Fruit fly (Drosophila melanogaster): ENCODE measurements around the gene CG8173.

Gene CG8173

dm6 chrX:17694873-17695446 lies 14.5 kb downstream of the CG8173 start:
- TF ChIP-seq CTCF (optimal IDR thresholded peaks at IDR 0.05) (no peak), CG8478 (optimal IDR thresholded peaks at IDR 0.05) (no peak)

DNA sequence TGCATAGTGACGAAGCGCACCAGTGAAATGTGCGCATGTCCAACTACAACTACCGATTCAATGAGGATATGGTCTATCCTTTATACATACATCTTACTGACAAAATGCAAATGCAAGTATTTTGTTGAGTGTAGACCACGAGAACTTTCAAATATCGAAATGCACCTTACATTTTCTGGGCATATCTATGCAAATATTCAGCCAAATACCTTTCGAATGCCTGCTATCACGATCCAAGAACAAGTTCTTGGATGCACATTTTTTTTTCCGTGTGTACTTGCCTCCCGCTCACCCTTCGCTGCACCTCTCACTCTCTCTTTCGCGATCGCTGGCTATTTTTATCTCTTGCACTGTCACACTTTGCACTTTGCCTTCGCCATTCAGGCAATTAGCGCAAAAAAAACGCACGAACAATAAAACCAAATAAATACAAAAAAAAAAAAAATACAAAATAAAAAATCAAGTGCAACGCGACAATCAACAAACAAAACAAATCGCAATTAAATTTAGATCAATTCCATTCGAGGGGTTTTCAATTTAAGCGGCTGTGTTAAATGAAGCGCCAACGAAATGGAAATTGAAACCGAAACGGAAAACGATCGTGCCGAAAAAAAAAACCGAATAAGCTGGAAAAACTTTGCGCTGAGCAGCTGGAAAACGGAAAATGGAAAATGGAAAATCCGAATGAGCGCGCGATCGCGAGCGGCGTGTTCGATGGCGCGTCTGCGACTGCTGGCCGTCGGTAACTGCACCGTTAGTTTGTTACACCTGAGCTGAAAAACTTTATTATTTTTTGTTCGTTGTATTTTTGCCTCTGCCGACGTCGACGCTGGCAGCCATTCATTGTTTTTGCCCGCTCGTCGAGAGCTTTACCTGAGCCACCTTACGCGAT lies 15.2 kb downstream of the CG8173 start:
- TF ChIP-seq CTCF (optimal IDR thresholded peaks at IDR 0.05), result no peak
- no peak for TF ChIP-seq CG8478 (optimal IDR thresholded peaks at IDR 0.05)

DNA sequence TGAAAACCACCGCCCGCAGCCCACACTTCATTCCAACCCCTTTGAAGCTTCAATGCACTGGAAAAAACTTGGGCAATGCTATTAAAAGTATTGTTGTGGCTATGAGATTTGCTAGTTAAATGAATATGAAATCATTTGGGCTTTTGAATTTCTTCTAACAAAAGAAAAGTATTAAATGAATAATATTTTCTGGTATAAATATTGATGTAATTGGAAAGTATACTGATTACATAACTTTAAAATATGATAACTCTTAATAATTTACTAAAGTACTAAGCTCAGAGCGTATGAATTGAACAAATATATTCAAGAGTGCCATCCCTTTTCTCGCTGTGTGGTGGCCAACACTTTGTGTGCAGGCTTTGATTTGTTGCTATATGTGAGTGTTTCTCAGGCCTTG lies 16.7 kb downstream of the CG8173 start:
- TF ChIP-seq CG8478 (optimal IDR thresholded peaks at IDR 0.05) (no peak), CTCF (optimal IDR thresholded peaks at IDR 0.05) (no peak)

DNA sequence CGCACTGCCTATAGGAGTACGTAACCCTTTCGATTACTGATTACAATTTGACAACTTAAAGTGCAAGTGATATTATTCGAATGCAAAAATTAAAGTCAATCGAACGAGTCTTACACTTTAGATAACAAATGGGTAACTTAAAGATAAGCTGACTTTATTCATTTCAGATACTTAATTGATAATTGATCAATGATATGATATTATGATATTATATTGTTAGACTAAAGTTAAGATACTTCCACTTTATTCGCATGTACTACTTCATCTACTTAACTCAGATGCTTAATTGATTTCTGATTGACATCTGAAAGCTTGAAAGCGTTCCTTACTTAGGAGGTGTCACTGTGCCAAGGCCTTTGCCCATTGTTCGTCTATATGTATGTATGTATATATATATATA lies 23.3 kb downstream of the CG8173 start:
- no peak for TF ChIP-seq CG8478 (optimal IDR thresholded peaks at IDR 0.05)
- TF ChIP-seq CTCF (optimal IDR thresholded peaks at IDR 0.05), result no peak

dm6 chrX:17683506-17683858 lies 26.0 kb downstream of the CG8173 start:
- TF ChIP-seq CG8478 (optimal IDR thresholded peaks at IDR 0.05) (no peak), CTCF (optimal IDR thresholded peaks at IDR 0.05) (no peak)

DNA sequence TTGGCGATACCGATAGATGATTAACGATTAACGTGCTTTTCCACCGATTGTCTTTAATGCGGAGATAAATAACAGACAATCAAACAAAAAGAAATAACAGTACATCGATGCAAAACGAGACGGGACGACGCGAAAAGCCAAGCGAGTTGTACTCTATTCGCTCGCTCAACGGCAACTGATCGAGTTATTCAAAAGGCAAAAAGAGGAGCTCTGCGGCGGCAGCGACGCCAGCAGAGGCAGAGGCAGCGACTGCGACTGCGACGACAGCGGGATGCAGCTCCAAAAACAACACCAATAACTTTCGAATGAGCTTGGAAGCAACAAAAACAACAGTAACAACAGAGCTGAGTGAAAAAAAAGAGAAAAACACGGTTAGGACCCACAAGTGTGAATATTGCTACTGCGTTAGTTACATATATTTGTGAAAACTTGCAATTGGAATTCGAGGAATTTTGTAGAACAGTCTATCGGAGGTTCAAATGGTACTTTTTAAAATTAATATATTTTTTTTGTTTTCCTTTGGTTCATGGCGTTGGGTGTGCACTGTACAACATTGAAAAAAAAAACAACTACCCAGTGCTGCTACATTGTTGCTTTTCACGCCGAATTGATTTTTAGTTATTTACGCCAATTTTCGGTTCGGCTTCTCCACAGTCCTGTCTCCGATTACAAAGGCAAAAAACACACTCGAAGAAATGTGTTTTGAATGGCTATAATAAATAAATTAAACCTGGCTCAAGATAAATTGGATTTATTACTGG lies 26.5 kb downstream of the CG8173 start:
- TF ChIP-seq CG8478 (optimal IDR thresholded peaks at IDR 0.05) (no peak), CTCF (optimal IDR thresholded peaks at IDR 0.05) (no peak)

- TF ChIP-seq CG8478 (optimal IDR thresholded peaks at IDR 0.05), result no peak
- no peak for TF ChIP-seq CTCF (optimal IDR thresholded peaks at IDR 0.05)
These were observed 29.5 kb downstream of the CG8173 start for dm6 chrX:17679642-17680571.

DNA sequence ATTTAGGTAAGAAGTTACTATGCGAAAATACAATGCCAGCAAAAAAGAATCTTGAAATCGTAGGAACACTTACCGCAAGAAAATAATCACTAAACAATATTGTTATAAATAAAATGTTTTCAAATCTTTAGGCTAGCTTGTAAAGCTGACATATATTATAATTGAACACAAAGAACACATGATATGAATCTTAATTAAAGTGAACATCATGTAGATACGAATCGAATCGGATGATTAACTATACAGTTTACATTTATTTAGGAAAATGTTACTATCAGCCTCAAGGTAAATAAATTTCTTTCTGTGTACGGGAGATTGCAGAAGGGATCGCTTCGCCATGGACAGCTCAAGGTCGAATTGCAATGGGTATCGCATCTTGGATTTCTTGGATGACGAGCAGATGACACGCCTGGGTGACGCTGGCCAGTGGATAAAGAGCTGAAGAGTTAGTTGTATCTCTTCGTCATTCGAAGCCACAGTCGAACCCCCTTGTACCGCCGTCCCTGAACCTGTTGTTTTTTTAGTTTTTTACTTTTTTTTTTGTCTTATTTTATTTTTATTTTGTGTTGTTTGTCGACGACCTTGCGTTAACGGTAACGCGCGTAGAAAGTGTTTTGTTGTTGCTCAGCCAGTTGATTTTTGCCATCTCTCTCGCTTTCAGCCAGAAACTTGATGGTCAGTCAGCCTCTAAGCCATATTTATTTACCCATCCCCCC lies 31.3 kb downstream of the CG8173 start:
- no peak for TF ChIP-seq CG8478 (optimal IDR thresholded peaks at IDR 0.05)
- TF ChIP-seq CTCF (optimal IDR thresholded peaks at IDR 0.05), result no peak

DNA sequence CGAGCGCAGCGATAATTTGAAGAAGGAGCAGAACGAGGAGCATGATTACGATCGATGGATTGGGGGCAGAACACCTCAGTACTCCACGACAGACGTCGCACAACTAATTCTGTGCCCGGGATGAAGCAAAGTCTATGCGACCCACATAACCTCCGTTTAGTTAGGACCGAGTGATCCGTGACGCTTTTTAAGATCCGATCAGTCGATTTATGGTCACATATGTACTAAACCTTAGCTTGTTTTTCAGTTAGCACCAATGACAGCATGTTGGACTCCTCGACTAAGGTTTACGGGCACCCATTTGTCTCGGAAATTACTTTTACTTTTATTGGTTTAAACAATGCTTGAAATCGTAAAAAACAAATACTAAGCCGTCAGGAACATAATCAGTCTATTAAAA lies 37.7 kb downstream of the CG8173 start, which contains the start of gene CG12990:
Gene CG12990, minus strand, starts transcription at position 101 of the 400 bp plus-strand sequence.
- TF ChIP-seq CTCF (optimal IDR thresholded peaks at IDR 0.05) (no peak), CG8478 (optimal IDR thresholded peaks at IDR 0.05) (no peak)

DNA sequence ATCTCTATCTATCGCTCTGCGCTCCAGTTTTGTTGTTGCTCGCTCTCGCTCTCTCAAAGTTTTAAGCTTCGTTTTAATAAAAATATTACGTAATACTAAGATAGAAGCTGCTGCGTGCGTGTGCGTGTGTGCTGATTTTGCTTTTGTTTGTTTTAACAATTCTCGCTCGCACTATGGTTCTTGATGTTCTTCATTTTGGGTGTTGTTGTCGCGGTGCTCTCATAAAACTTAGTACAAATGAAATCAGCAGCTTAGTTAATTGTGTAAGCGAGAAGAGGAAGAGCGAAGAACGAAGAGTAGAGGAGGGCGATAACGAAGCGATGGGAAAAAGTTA lies 50.4 kb downstream of the CG8173 start:
- TF ChIP-seq CTCF (optimal IDR thresholded peaks at IDR 0.05) (no peak), CG8478 (optimal IDR thresholded peaks at IDR 0.05) (no peak)

- TF ChIP-seq CG8478 (optimal IDR thresholded peaks at IDR 0.05), result no peak
- peak in 1 of 2 experiments; percentile 5 for TF ChIP-seq CTCF (optimal IDR thresholded peaks at IDR 0.05)
These were observed 51.0 kb downstream of the CG8173 start for dm6 chrX:17658207-17659118.

DNA sequence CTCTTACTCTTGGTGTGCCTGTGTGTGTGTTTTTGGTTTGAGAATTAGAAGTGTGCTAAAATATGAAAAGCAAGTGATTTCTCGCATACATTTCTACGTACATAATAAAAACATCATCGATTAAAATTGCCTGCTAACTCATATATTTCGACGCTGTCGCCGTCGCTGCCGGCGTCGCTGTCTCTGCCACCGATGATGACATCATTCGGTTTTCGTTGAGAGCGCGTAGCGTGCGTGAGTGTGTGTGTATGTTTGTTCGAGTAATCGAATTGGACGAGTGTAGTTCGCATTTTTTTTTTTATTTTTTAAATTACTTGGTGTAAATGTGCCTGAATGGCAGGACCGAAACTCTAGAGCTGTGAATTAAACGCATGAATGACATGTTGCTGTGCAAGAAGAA lies 51.7 kb downstream of the CG8173 start:
- no peak for TF ChIP-seq CG8478 (optimal IDR thresholded peaks at IDR 0.05)
- TF ChIP-seq CTCF (optimal IDR thresholded peaks at IDR 0.05), result no peak

All from S2 (cell line).